Fruit fly (Drosophila melanogaster) whole organism, pupa: Measurements from ENCODE around the gene CG42577.
A peak's percentile ranks its signal among the peaks of the same experiment; 100 is the strongest.

Experiments used
- CG12605 ChIP-seq: fragments of 200-800 bp; sonication (Bioruptor generic); IDR thresholded peaks from 2 replicates; pipeline ENCODE4 v1.3.6; 2022; ENCODE audit warnings: missing biosample characterization, missing genetic modification characterization
- CG15710 ChIP-seq: fragments of 200-800 bp; sonication (Bioruptor generic); optimal IDR thresholded peaks from 2 replicates; lab custom pipeline; 2018; ENCODE audit warnings: missing biosample characterization, mild to moderate bottlenecking, missing genetic modification characterization, moderate library complexity
- CG17806 ChIP-seq: fragments of 200-800 bp; sonication (Bioruptor generic); optimal IDR thresholded peaks from 2 replicates; lab custom pipeline; 2018; ENCODE audit warnings: missing biosample characterization, mild to moderate bottlenecking, missing genetic modification characterization, moderate library complexity
- CG32121 ChIP-seq: fragments of 200-800 bp; sonication (Bioruptor generic); IDR thresholded peaks from 2 replicates; pipeline ENCODE4 v1.3.6; 2022; ENCODE audit warnings: missing biosample characterization, missing genetic modification characterization
- CG34367 ChIP-seq: fragments of 200-800 bp; sonication (Bioruptor generic); optimal IDR thresholded peaks from 2 replicates; lab custom pipeline; 2018; ENCODE audit warnings: missing biosample characterization, mild to moderate bottlenecking, missing genetic modification characterization
- CG4496 ChIP-seq: fragments of 200-800 bp; sonication (Bioruptor generic); IDR thresholded peaks from 3 replicates; pipeline ENCODE4 v1.3.6; 2022; ENCODE audit warnings: missing biosample characterization, missing genetic modification characterization
- CG8159 ChIP-seq: fragments of 200-800 bp; sonication (Bioruptor generic); optimal IDR thresholded peaks from 3 replicates; lab custom pipeline; 2018; ENCODE audit warnings: missing biosample characterization, mild to moderate bottlenecking, missing genetic modification characterization, moderate library complexity
- CG8301 ChIP-seq: fragments of 200-800 bp; sonication (Bioruptor generic); optimal IDR thresholded peaks from 2 replicates; lab custom pipeline; 2018; ENCODE audit warnings: missing biosample characterization, mild to moderate bottlenecking, missing genetic modification characterization
- CG9948 ChIP-seq: fragments of 200-800 bp; sonication (Bioruptor generic); optimal IDR thresholded peaks from 2 replicates; lab custom pipeline; 2018; ENCODE audit warnings: missing biosample characterization, mild to moderate bottlenecking, missing genetic modification characterization, moderate library complexity
- EcR ChIP-seq: fragments of 200-800 bp; sonication (Bioruptor generic); optimal IDR thresholded peaks from 3 replicates; lab custom pipeline; 2019; ENCODE audit warnings: missing biosample characterization, missing genetic modification characterization, mild to moderate bottlenecking, moderate library complexity, missing genetic modification reagents
- Pif1A ChIP-seq: fragments of 200-800 bp; sonication (Bioruptor generic); optimal IDR thresholded peaks from 3 replicates; lab custom pipeline; 2016; ENCODE audit warnings: missing biosample characterization, missing genetic modification characterization
- Pif1B ChIP-seq: fragments of 200-800 bp; sonication (Bioruptor generic); optimal IDR thresholded peaks from 3 replicates; lab custom pipeline; 2016; ENCODE audit warnings: missing biosample characterization, missing genetic modification characterization
- fd96Ca ChIP-seq: fragments of 200-800 bp; sonication (Bioruptor generic); IDR thresholded peaks from 3 replicates; pipeline ENCODE4 v1.3.6; 2022; ENCODE audit warnings: missing biosample characterization, missing genetic modification characterization
- gl ChIP-seq: fragments of 200-800 bp; sonication (Bioruptor generic); optimal IDR thresholded peaks from 2 replicates; lab custom pipeline; 2018; ENCODE audit warnings: missing biosample characterization, mild to moderate bottlenecking, missing genetic modification characterization
- rn ChIP-seq: fragments of 200-800 bp; sonication (Bioruptor generic); IDR thresholded peaks from 2 replicates; pipeline ENCODE4 v1.3.6; 2022; ENCODE audit warnings: missing biosample characterization, missing genetic modification characterization

Gene CG42577

dm6 chrX:20251069-20251468 lies 8.0 kb upstream of the CG42577 start, which contains the start of the genes CG17068 and Rab10:
TSS of gene CG17068 (minus strand) at chrX:20251093.
TSS of gene Rab10 (plus strand) at chrX:20251338.
- TF ChIP-seq CG8301 (tag; lab: Kevin White, UChicago) (no peak), CG12605 (no peak), CG4496 (GFP tag; lab: Robert Waterston, UW) (no peak), Pif1A (GFP tag; lab: Kevin White, UChicago) (no peak), rn (GFP tag; lab: Robert Waterston, UW) (no peak), CG9948 (tag; lab: Kevin White, UChicago) (no peak), Pif1B (no peak), CG32121 (GFP tag; lab: Robert Waterston, UW) (no peak), CG17806 (tag; lab: Kevin White, UChicago) (no peak)

dm6 chrX:20251586-20252160 lies 7.4 kb upstream of the CG42577 start:
- TF ChIP-seq rn (GFP tag; lab: Robert Waterston, UW) (no peak), CG4496 (GFP tag; lab: Robert Waterston, UW) (no peak), CG8301 (tag; lab: Kevin White, UChicago) (no peak), CG17806 (tag; lab: Kevin White, UChicago) (no peak), Pif1B (no peak), gl (tag; lab: Kevin White, UChicago) (no peak), EcR (GFP tag; lab: Kevin White, UChicago) (no peak)
- TF ChIP-seq, all 21 proteins: peak for 0

dm6 chrX:20255977-20256376 lies 3.1 kb upstream of the CG42577 start:
- TF ChIP-seq fd96Ca (GFP tag; lab: Robert Waterston, UW) = no peak
- peak; percentile 48 for TF ChIP-seq EcR (GFP tag; lab: Kevin White, UChicago)
- TF ChIP-seq CG8159 = no peak
- no peak for TF ChIP-seq CG34367 (tag; lab: Kevin White, UChicago)
- TF ChIP-seq CG12605 = no peak
- TF ChIP-seq CG8301 (tag; lab: Kevin White, UChicago) = no peak

dm6 chrX:20256849-20257590 lies 2.0 kb upstream of the CG42577 start, which contains the start of gene CG17065:
TSS of gene CG17065 (minus strand) at chrX:20257199.
- TF ChIP-seq Pif1A (GFP tag; lab: Kevin White, UChicago) (no peak), CG15710 (tag; lab: Kevin White, UChicago) (peak; percentile 20), CG4496 (GFP tag; lab: Robert Waterston, UW) (0 out of 3 replicates have a peak, but pooled peaks have one; percentile 39), CG32121 (GFP tag; lab: Robert Waterston, UW) (no peak), CG8159 (peak; percentile 15), CG34367 (tag; lab: Kevin White, UChicago) (peak; percentile 2)

dm6 chrX:20269669-20270068 lies 10.6 kb downstream of the CG42577 start, which contains the start of gene Inx6:
TSS of gene Inx6 (minus strand) at chrX:20269769.
- TF ChIP-seq CG8159 = no peak
- TF ChIP-seq CG32121 (GFP tag; lab: Robert Waterston, UW) = no peak
- no peak for TF ChIP-seq CG17806 (tag; lab: Kevin White, UChicago)
- no peak for TF ChIP-seq fd96Ca (GFP tag; lab: Robert Waterston, UW)
